Fruit fly (Drosophila melanogaster): Measurements from ENCODE around the gene Ho.
A peak's percentile ranks its signal among the peaks of the same experiment; 100 is the strongest.

The Ho gene

DNA sequence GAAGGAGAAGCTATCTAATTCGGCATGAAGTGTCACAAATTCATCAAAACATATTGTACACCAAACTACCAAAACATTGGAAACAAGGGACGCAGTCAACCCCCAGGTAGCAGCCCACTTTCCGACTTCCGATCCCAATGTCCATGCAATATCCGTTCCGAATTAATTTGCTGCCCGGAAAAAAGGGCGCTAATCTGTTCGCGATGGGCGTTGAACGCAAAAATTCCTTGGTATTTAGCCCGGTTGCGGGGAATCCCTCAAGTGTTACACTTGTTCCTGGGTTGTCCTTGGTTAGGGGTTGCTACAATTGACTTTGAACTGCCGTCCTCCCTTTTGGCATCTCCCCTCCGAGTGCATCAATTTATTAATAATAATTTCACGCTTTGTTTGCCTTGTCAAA, 13.0 kb downstream of the Ho start:
- TF ChIP-seq oc (tag; optimal IDR thresholded peaks at IDR 0.05) (peak; percentile 27), CG4282 (GFP tag; optimal IDR thresholded peaks at IDR 0.05) (no peak), sd (tag; optimal IDR thresholded peaks at IDR 0.05) (peak; percentile 6), gsb-n (tag; optimal IDR thresholded peaks at IDR 0.05) (peak; percentile 89), pros (GFP tag; optimal IDR thresholded peaks at IDR 0.05) (peak; percentile 72), nerfin-1 (tag; optimal IDR thresholded peaks at IDR 0.05) (peak; percentile 94), Dek (tag; optimal IDR thresholded peaks at IDR 0.05) (no peak), sens (GFP tag) (peak; percentile 54)

- TF ChIP-seq ash1 (GFP tag; optimal IDR thresholded peaks at IDR 0.05) (no peak), ewg (GFP tag; optimal IDR thresholded peaks at IDR 0.05) (peak; percentile 40), aop (GFP tag; IDR thresholded peaks at IDR 0.05) (no peak), Jarid2 (GFP tag; optimal IDR thresholded peaks at IDR 0.05) (no peak), Nf-YB (GFP tag; optimal IDR thresholded peaks at IDR 0.05) (peak; percentile 92), CG2129 (GFP tag; IDR thresholded peaks at IDR 0.05; ENCODE audit: partially characterized antibody) (no peak), insv (GFP tag; optimal IDR thresholded peaks at IDR 0.05) (peak; percentile 71 to 96), Hmr (GFP tag; optimal IDR thresholded peaks at IDR 0.05) (peak; percentile 28), run (tag; optimal IDR thresholded peaks at IDR 0.05) (no peak), Dek (tag; optimal IDR thresholded peaks at IDR 0.05) (peak; percentile 13), CG11504 (tag; optimal IDR thresholded peaks at IDR 0.05) (peak; percentile 31), row (GFP tag; IDR thresholded peaks at IDR 0.05) (peak; percentile 22; the same call in 1 of the 3 replicates), twi (tag; optimal IDR thresholded peaks at IDR 0.05) (no peak), CG7839 (tag; optimal IDR thresholded peaks at IDR 0.05) (no peak), TFAM (GFP tag; optimal IDR thresholded peaks at IDR 0.05) (no peak), nmo (GFP tag; optimal IDR thresholded peaks at IDR 0.05) (no peak), gcm (GFP tag; optimal IDR thresholded peaks at IDR 0.05) (no peak), Nf-YC (tag; optimal IDR thresholded peaks at IDR 0.05) (peak; percentile 93), jigr1 (GFP tag; IDR thresholded peaks at IDR 0.05) (no peak), CG30403 (GFP tag; optimal IDR thresholded peaks at IDR 0.05) (no peak), Hr78 (GFP tag; optimal IDR thresholded peaks at IDR 0.05) (no peak), psq (GFP tag; optimal IDR thresholded peaks at IDR 0.05) (no peak), slbo (GFP tag; IDR thresholded peaks at IDR 0.05) (no peak), ap (GFP tag; IDR thresholded peaks at IDR 0.05) (no peak), pita (GFP tag; optimal IDR thresholded peaks at IDR 0.05) (peak; percentile 77), CG15514 (GFP tag; optimal IDR thresholded peaks at IDR 0.05) (peak; percentile 13), CG2678 (tag; optimal IDR thresholded peaks at IDR 0.05) (no peak), CG14965 (GFP tag; optimal IDR thresholded peaks at IDR 0.05; ENCODE audit: borderline replicate concordance) (no peak), Hr51 (GFP tag; optimal IDR thresholded peaks at IDR 0.05) (peak in 1 of 2 experiments; percentile 30), tgo (GFP tag; IDR thresholded peaks at IDR 0.05) (no peak), D (optimal IDR thresholded peaks at IDR 0.05) (peak; percentile 1), D (GFP tag; optimal IDR thresholded peaks at IDR 0.05) (no peak), zfh1 (GFP tag; IDR thresholded peaks at IDR 0.05) (no peak), CG12391 (tag; optimal IDR thresholded peaks at IDR 0.05) (peak; percentile 39), CG12236 (GFP tag; optimal IDR thresholded peaks at IDR 0.05) (no peak), Elba2 (GFP tag; optimal IDR thresholded peaks at IDR 0.05) (peak; percentile 98), CG3163 (GFP tag; optimal IDR thresholded peaks at IDR 0.05) (peak; percentile 90), tll (GFP tag; optimal IDR thresholded peaks at IDR 0.05) (peak in 1 of 2 experiments; percentile 26), sens (GFP tag) (peak; percentile 59), sd (tag; optimal IDR thresholded peaks at IDR 0.05) (peak; percentile 40)
Observed at dm6 chr3R:11694311-11695305, 15.1 kb downstream of the Ho start, which contains the start of gene Fer3. TSS of gene Fer3 (minus strand) at chr3R:11694311.
